Fruit fly (Drosophila melanogaster): ENCODE measurements around the gene Set.

The Set gene

DNA sequence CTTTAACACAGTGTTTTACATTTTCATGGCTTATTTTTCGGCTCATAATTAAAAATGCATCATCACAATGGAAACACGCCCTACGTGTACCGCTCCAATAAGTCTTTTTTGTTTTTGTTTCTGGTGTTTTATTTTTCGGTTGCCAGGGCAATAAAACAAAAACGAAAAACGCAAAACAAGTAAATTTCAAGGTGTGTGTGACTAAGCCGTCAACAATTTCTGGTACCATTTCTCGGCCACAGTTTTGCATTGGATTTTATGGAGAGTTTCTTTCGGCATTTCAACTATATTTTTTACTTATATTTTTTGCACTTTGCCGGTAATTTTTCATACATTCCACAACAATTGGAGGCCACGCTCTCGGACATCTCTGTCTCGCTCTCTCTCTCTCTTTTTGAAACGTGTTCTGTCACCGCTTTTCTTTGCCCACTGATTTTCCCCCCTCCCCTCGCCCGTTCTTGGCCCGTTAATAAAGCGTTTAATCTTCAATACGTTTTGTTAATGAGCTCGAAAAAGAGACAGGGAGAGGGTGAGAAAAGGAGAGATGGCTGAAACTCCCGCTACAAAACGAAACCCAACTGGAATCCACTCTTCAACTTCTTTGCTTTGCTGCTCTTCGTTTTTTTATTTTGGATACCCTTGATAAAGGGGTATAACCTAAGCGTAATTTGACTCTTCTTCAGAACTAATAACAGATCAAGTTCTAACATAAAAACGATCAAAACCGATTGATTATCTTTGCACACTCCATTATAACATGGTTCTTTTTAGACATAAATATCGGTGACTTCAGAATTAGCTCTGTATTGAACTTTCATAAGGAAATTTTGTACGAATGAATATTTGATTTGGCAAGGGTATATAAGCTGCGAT lies 29.9 kb downstream of the Set start:
- TF ChIP-seq insv (optimal IDR thresholded peaks at IDR 0.05) (no peak), Sin3A (optimal IDR thresholded peaks at IDR 0.05) (no peak), Myc (optimal IDR thresholded peaks at IDR 0.05) (no peak)

DNA sequence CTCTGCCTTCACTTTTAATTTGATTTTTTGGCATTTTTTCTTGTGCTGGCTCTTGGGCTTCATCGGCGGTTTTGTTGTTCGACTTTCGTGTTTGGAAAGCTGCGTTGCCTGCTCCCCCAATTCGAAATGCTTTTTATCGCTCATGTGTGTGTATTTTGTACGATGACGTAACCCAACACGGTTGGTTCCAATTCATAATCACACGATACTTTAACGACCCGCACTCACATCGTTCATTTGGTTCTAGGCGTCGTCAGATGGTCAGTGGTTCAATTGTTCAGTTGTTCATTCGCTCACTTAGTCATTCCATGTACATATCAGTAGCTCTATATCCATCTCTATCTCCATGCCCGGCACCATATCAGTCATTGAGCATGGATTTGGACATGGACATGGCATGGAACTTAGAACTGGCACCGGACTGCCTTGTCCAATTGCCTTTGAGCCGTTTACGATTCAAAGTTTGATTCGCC lies 30.6 kb downstream of the Set start:
- no peak for TF ChIP-seq h (optimal IDR thresholded peaks at IDR 0.05)
- no peak for TF ChIP-seq Myc (optimal IDR thresholded peaks at IDR 0.05)
- TF ChIP-seq insv (optimal IDR thresholded peaks at IDR 0.05): no peak
- no peak for TF ChIP-seq psq (optimal IDR thresholded peaks at IDR 0.05)
- TF ChIP-seq ttk (optimal IDR thresholded peaks at IDR 0.05): no peak
- no peak for TF ChIP-seq Sin3A (optimal IDR thresholded peaks at IDR 0.05)

DNA sequence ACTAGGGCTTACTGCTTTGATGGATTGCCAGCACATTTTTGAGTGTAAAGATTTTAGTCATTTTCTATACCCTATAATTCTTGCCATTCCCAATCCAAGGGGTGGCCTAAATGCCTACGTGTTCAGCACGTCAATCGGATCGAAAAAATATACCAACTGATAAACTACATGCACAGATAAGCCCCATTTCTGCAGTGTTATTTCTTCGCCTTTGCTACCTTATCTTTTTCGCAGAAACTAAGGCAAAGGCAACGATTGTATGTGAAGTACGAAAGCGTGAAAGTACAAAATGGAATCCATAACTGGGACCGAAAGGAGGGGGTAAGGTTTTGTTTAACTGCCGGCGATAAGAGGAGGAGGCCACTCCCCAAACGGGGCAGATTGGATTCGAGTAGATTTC lies 34.6 kb downstream of the Set start:
- no peak for TF ChIP-seq h (optimal IDR thresholded peaks at IDR 0.05)
- no peak for TF ChIP-seq psq (optimal IDR thresholded peaks at IDR 0.05)
- TF ChIP-seq Myc (optimal IDR thresholded peaks at IDR 0.05): no peak
- no peak for TF ChIP-seq Sin3A (optimal IDR thresholded peaks at IDR 0.05)
- no peak for TF ChIP-seq ttk (optimal IDR thresholded peaks at IDR 0.05)
- no peak for TF ChIP-seq insv (optimal IDR thresholded peaks at IDR 0.05)

DNA sequence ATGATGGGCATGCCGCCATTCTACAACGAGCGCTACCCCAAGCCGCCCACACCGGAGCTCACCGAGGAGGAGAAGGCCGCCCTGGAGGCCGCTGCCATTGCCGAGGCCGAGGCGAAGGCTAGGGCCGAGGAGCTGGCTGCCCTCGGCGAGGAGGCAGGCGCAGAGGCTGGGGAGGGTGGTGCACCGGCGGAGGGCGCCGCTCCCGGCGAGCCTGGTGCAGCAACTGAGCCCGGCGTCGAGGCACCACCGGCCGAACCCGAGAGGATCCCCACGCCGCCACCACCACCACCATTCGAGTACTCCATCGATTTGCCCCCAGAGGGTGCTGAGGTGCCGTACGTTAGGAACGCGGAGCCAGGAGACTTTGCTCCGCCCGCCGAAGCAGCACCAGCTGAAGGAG lies 41.9 kb downstream of the Set start:
- no peak for TF ChIP-seq ttk (optimal IDR thresholded peaks at IDR 0.05)
- no peak for TF ChIP-seq insv (optimal IDR thresholded peaks at IDR 0.05)
- no peak for TF ChIP-seq psq (optimal IDR thresholded peaks at IDR 0.05)
- TF ChIP-seq h (optimal IDR thresholded peaks at IDR 0.05): no peak
- TF ChIP-seq Sin3A (optimal IDR thresholded peaks at IDR 0.05): no peak
- no peak for TF ChIP-seq Myc (optimal IDR thresholded peaks at IDR 0.05)

DNA sequence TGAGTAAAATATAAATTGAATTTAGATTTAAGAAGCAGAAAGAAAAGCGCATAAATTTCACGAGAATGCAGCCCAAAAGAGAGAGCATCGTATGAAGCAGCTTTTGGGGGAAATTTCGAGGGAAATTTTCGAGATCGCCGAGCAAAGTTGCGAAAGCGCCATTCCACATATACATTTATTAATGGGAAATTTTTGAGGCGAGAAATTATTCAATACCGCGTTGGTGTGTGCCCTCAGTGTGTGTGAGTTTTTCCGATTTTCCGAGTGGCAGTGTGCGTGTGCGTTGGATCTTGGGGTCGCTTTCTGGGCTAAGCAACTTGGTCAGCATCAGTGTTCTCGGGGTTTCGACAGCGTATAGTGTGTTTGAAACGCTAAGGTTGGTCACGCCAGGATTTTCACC lies 46.6 kb downstream of the Set start, which contains the start of gene Tm2:
Gene Tm2, plus strand, starts transcription at position 270 of the 400 bp plus-strand sequence.
- TF ChIP-seq Sin3A (optimal IDR thresholded peaks at IDR 0.05) (no peak), h (optimal IDR thresholded peaks at IDR 0.05) (no peak), psq (optimal IDR thresholded peaks at IDR 0.05) (no peak), Myc (optimal IDR thresholded peaks at IDR 0.05) (no peak)

DNA sequence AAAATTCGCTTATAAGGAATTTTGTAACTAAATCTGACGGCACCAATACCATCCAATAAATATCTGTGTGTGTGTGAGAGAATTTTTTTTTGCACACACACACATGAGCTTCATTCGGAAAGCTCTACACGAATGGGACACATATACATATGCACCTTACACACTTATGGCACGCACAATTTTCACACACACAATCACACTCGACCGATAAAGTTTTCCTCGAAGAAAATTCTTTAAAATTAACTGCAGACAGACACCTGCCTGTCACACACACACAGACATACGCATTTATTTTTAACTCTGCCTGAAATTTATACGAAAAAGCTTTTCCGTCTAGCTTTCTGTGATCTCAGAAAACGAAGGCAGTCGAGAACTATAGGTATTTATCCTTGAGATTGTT lies 47.3 kb downstream of the Set start:
- TF ChIP-seq h (optimal IDR thresholded peaks at IDR 0.05) (no peak), Myc (optimal IDR thresholded peaks at IDR 0.05) (no peak), insv (optimal IDR thresholded peaks at IDR 0.05) (no peak), psq (optimal IDR thresholded peaks at IDR 0.05) (no peak), ttk (optimal IDR thresholded peaks at IDR 0.05) (no peak), Sin3A (optimal IDR thresholded peaks at IDR 0.05) (no peak)

DNA sequence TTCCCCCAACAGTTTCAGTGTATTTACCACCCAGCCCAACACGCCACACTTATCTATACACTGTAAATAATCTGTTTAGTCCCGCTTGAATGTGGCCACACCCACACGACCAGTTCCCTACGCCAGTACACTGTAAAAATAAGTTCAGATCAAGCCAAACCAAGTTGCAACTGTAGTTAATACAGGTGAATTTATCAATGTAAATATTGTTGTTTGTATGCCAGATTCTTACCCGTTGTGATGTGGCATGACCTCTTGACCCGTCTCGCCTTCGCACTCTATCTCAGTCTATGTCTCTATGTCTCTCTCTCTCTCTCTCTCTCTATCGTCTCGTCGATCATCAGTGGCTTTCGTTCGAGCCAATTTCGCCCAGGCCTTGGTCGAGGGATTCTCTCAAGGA lies 50.5 kb downstream of the Set start:
- TF ChIP-seq Sin3A (optimal IDR thresholded peaks at IDR 0.05) (no peak), h (optimal IDR thresholded peaks at IDR 0.05) (no peak), psq (optimal IDR thresholded peaks at IDR 0.05) (no peak), insv (optimal IDR thresholded peaks at IDR 0.05) (no peak), ttk (optimal IDR thresholded peaks at IDR 0.05) (no peak), Myc (optimal IDR thresholded peaks at IDR 0.05) (no peak)
